Fruit fly (Drosophila melanogaster): ENCODE results near the gene CG15599.

DNA sequence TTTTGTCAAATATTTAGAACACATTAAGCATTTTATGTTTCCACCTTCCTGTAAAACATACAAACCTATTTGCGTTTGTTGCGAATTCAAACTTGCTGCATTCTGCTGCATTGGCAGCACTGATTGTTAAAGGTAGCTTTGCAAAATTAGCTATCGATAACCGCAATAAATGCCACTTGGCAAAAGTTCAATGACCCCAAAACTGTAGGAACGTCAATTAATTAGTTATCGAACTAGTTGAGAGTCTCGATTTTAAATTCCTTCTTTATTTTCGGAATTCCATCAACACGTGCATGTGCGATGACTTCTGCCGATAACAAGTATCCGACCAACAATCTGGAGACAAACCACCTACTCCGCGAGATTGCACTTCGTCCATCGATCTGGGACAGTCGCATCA lies 26.4 kb downstream of the CG15599 start, which contains the start of gene CG8119:
- TF ChIP-seq EcR (GFP tag; optimal IDR thresholded peaks at IDR 0.05), result no peak
- TF ChIP-seq CG8159 (tag; optimal IDR thresholded peaks at IDR 0.05), result no peak
- TF ChIP-seq D1 (tag; optimal IDR thresholded peaks at IDR 0.05), result no peak
- no peak for TF ChIP-seq CG34367 (tag; optimal IDR thresholded peaks at IDR 0.05)
- no peak for TF ChIP-seq Ets98B (GFP tag; IDR thresholded peaks at IDR 0.05)
- TF ChIP-seq Pif1B (GFP tag; optimal IDR thresholded peaks at IDR 0.05), result no peak
- no peak for TF ChIP-seq CG12605 (GFP tag; IDR thresholded peaks at IDR 0.05)
- TF ChIP-seq fd96Ca (GFP tag; IDR thresholded peaks at IDR 0.05), result no peak
- TF ChIP-seq CG10348 (GFP tag; IDR thresholded peaks at IDR 0.05), result no peak

Measured in whole organism, pupa.